Fruit fly (Drosophila melanogaster) whole organism, embryonic: ENCODE measurements around the gene CRIF.

Experiments used
- ATbp ChIP-seq: fragments of 200-800 bp; sonication (Bioruptor generic); optimal IDR thresholded peaks from 2 replicates; lab custom pipeline; 2017; ENCODE audit warnings: missing biosample characterization, mild to moderate bottlenecking, missing genetic modification characterization, missing genetic modification reagents
- B-H2 ChIP-seq: fragments of 200-800 bp; sonication (Bioruptor generic); optimal IDR thresholded peaks from 2 replicates; lab custom pipeline; 2018; ENCODE audit warnings: missing biosample characterization, mild to moderate bottlenecking, missing genetic modification characterization
- CG10209 ChIP-seq: fragments of 200-800 bp; sonication (Bioruptor generic); optimal IDR thresholded peaks from 3 replicates; lab custom pipeline; 2017; ENCODE audit warnings: missing biosample characterization, mild to moderate bottlenecking, missing genetic modification characterization, missing genetic modification reagents
- CG11247 ChIP-seq: fragments of 200-800 bp; sonication (Bioruptor generic); IDR thresholded peaks from 2 replicates; pipeline ENCODE4 v1.3.6; 2022; ENCODE audit warnings: missing biosample characterization, missing genetic modification characterization
- CG15011 ChIP-seq: fragments of 200-800 bp; sonication (Bioruptor generic); optimal IDR thresholded peaks from 3 replicates; lab custom pipeline; 2018; ENCODE audit warnings: missing biosample characterization, mild to moderate bottlenecking, missing genetic modification characterization
- CG1529 ChIP-seq: fragments of 200-800 bp; sonication (Bioruptor generic); optimal IDR thresholded peaks from 3 replicates; lab custom pipeline; 2018; ENCODE audit warnings: missing biosample characterization, missing genetic modification characterization
- CG15696 ChIP-seq: fragments of 200-800 bp; sonication (Bioruptor generic); optimal IDR thresholded peaks from 2 replicates; lab custom pipeline; 2019; ENCODE audit warnings: missing biosample characterization, mild to moderate bottlenecking, missing genetic modification characterization, moderate library complexity
- CG18011 ChIP-seq: fragments of 200-800 bp; sonication (Bioruptor generic); optimal IDR thresholded peaks from 2 replicates; lab custom pipeline; 2017; ENCODE audit warnings: missing biosample characterization, missing genetic modification characterization, mild to moderate bottlenecking, moderate library complexity, missing genotype
- CG2116 ChIP-seq: fragments of 200-800 bp; sonication (Bioruptor generic); optimal IDR thresholded peaks from 3 replicates; lab custom pipeline; 2018; ENCODE audit warnings: missing biosample characterization, mild to moderate bottlenecking, missing genetic modification characterization
- CG2129 ChIP-seq: fragments of 200-800 bp; sonication (Bioruptor generic); IDR thresholded peaks from 2 replicates; pipeline ENCODE4 v1.3.6; 2022; ENCODE audit warnings: missing biosample characterization, missing genetic modification characterization; ENCODE audit not compliant: partially characterized antibody
- CG31388 ChIP-seq: fragments of 200-800 bp; sonication (Bioruptor generic); optimal IDR thresholded peaks from 2 replicates; lab custom pipeline; 2016; ENCODE audit warnings: missing biosample characterization, missing genetic modification characterization
- CG32772 ChIP-seq: fragments of 200-800 bp; sonication (Bioruptor generic); IDR thresholded peaks from 2 replicates; pipeline ENCODE4 v1.3.6; 2022; ENCODE audit warnings: missing biosample characterization, missing genetic modification characterization
- CG3995 ChIP-seq: fragments of 200-800 bp; sonication (Bioruptor generic); optimal IDR thresholded peaks from 3 replicates; lab custom pipeline; 2016; ENCODE audit warnings: missing biosample characterization, missing genetic modification characterization
- CG4328 ChIP-seq: fragments of 200-800 bp; sonication (Bioruptor generic); optimal IDR thresholded peaks from 3 replicates; lab custom pipeline; 2017; ENCODE audit warnings: missing biosample characterization, missing genetic modification reagents, missing genetic modification characterization
- CG7357 ChIP-seq: fragments of 200-800 bp; sonication (Bioruptor generic); IDR thresholded peaks from 3 replicates; pipeline ENCODE4 v1.3.6; 2022; ENCODE audit warnings: missing biosample characterization, missing genetic modification characterization
- CG9437 ChIP-seq: fragments of 200-800 bp; sonication (Bioruptor generic); optimal IDR thresholded peaks from 2 replicates; lab custom pipeline; 2018; ENCODE audit warnings: missing biosample characterization, mild to moderate bottlenecking, missing genetic modification characterization
- CG9932 ChIP-seq: fragments of 200-800 bp; sonication (Bioruptor generic); IDR thresholded peaks from 2 replicates; pipeline ENCODE4 v1.3.6; 2022; ENCODE audit warnings: missing biosample characterization, missing genetic modification characterization
- CkIIα-i1 ChIP-seq: fragments of 200-800 bp; sonication (Bioruptor generic); IDR thresholded peaks from 2 replicates; pipeline ENCODE4 v1.3.6; 2022; ENCODE audit warnings: missing biosample characterization, missing genetic modification characterization
- D19A ChIP-seq: fragments of 200-800 bp; optimal IDR thresholded peaks from 3 replicates; lab custom pipeline; 2019; ENCODE audit warnings: missing biosample characterization, mild to moderate bottlenecking, missing genetic modification characterization, moderate library complexity
- Dip2 ChIP-seq: fragments of 200-800 bp; sonication (Bioruptor generic); IDR thresholded peaks from 2 replicates; pipeline ENCODE4 v1.3.6; 2022; ENCODE audit warnings: missing biosample characterization, missing genetic modification characterization
- ERR ChIP-seq: fragments of 200-800 bp; sonication (Bioruptor generic); optimal IDR thresholded peaks from 2 replicates; lab custom pipeline; 2016; ENCODE audit warnings: missing biosample characterization, missing genetic modification characterization
- Gsc ChIP-seq: fragments of 200-800 bp; sonication (Bioruptor generic); IDR thresholded peaks from 2 replicates; pipeline ENCODE4 v1.3.6; 2022; ENCODE audit warnings: missing biosample characterization, missing genetic modification characterization
- HLH3B ChIP-seq: fragments of 200-800 bp; sonication (Bioruptor generic); IDR thresholded peaks from 2 replicates; pipeline ENCODE4 v1.3.6; 2022; ENCODE audit warnings: missing biosample characterization, missing genetic modification characterization
- HLH4C ChIP-seq: fragments of 200-800 bp; sonication (Bioruptor generic); IDR thresholded peaks from 3 replicates; pipeline ENCODE4 v1.3.6; 2022; ENCODE audit warnings: missing biosample characterization, missing genetic modification characterization; ENCODE audit not compliant: partially characterized antibody
- HLH54F ChIP-seq: fragments of 200-800 bp; sonication (Bioruptor generic); optimal IDR thresholded peaks from 3 replicates; lab custom pipeline; 2016; ENCODE audit warnings: missing biosample characterization, missing genetic modification characterization
- Hr51 ChIP-seq, 2 experiments: fragments of 200-800 bp; sonication (Bioruptor generic); optimal IDR thresholded peaks; 2 replicates in 1 of 2; 3 replicates in 1 of 2; lab custom pipeline; 2016 to 2018; ENCODE audit warnings: missing biosample characterization in 2 of 2, missing genetic modification characterization in 2 of 2, mild to moderate bottlenecking in 1 of 2, moderate library complexity in 1 of 2
- Jarid2 ChIP-seq: fragments of 200-800 bp; sonication (Bioruptor generic); optimal IDR thresholded peaks from 3 replicates; lab custom pipeline; 2017; ENCODE audit warnings: mild to moderate bottlenecking, missing biosample characterization, missing genetic modification reagents, missing genetic modification characterization
- Mes4 ChIP-seq: fragments of 200-800 bp; sonication (Bioruptor generic); optimal IDR thresholded peaks from 2 replicates; lab custom pipeline; 2016; ENCODE audit warnings: missing biosample characterization, missing genetic modification characterization
- Mrtf ChIP-seq: fragments of 200-800 bp; sonication (Bioruptor generic); IDR thresholded peaks from 3 replicates; pipeline ENCODE4 v1.3.6; 2022; ENCODE audit warnings: missing biosample characterization, missing genetic modification characterization
- Rx ChIP-seq: fragments of 200-800 bp; sonication (Bioruptor generic); IDR thresholded peaks from 2 replicates; pipeline ENCODE4 v1.3.6; 2022; ENCODE audit warnings: missing biosample characterization, missing genetic modification characterization
- Side ChIP-seq: fragments of 200-800 bp; sonication (Bioruptor generic); optimal IDR thresholded peaks from 2 replicates; lab custom pipeline; 2016; ENCODE audit warnings: missing biosample characterization, missing genetic modification characterization
- Sry-β ChIP-seq: fragments of 200-800 bp; sonication (Bioruptor generic); optimal IDR thresholded peaks from 2 replicates; lab custom pipeline; 2018; ENCODE audit warnings: missing biosample characterization, mild to moderate bottlenecking, missing genetic modification characterization, moderate library complexity
- Xbp1 ChIP-seq: fragments of 200-800 bp; sonication (Bioruptor generic); optimal IDR thresholded peaks from 3 replicates; lab custom pipeline; 2016; ENCODE audit warnings: missing biosample characterization, mild to moderate bottlenecking, missing genetic modification characterization
- ase ChIP-seq: fragments of 200-800 bp; sonication (Bioruptor generic); IDR thresholded peaks from 3 replicates; pipeline ENCODE4 v1.3.6; 2022; ENCODE audit warnings: missing biosample characterization, missing genetic modification characterization
- chif ChIP-seq, 2 experiments: fragments of 200-800 bp; sonication (Bioruptor generic); optimal IDR thresholded peaks; 3 replicates each; lab custom pipeline; 2016; ENCODE audit warnings: missing biosample characterization in 2 of 2, missing genetic modification characterization in 2 of 2
- corto ChIP-seq: fragments of 200-800 bp; sonication (Bioruptor generic); optimal IDR thresholded peaks from 2 replicates; lab custom pipeline; 2016; ENCODE audit warnings: missing biosample characterization, mild to moderate bottlenecking, missing genetic modification characterization, moderate library complexity
- ftz-f1 ChIP-seq: fragments of 200-800 bp; sonication (Bioruptor generic); optimal IDR thresholded peaks from 2 replicates; lab custom pipeline; 2016; ENCODE audit warnings: missing biosample characterization, missing genetic modification characterization
- gcm ChIP-seq: fragments of 200-800 bp; sonication (Bioruptor generic); optimal IDR thresholded peaks from 2 replicates; lab custom pipeline; 2019; ENCODE audit warnings: missing biosample characterization, mild to moderate bottlenecking, missing genetic modification characterization, moderate library complexity
- ken ChIP-seq: fragments of 200-800 bp; sonication (Bioruptor generic); IDR thresholded peaks from 3 replicates; pipeline ENCODE4 v1.3.6; 2022; ENCODE audit warnings: missing biosample characterization, missing genetic modification characterization
- kni ChIP-seq: fragments of 200-800 bp; sonication (Bioruptor generic); optimal IDR thresholded peaks from 3 replicates; lab custom pipeline; 2017; ENCODE audit warnings: mild to moderate bottlenecking, missing biosample characterization, missing genetic modification reagents, missing genetic modification characterization
- nom ChIP-seq: fragments of 200-800 bp; sonication (Bioruptor generic); optimal IDR thresholded peaks from 2 replicates; lab custom pipeline; 2017; ENCODE audit warnings: missing biosample characterization, missing genetic modification characterization, mild to moderate bottlenecking, moderate library complexity, missing genetic modification reagents
- peb ChIP-seq: fragments of 200-800 bp; sonication (Bioruptor generic); IDR thresholded peaks from 2 replicates; pipeline ENCODE4 v1.3.6; 2022; ENCODE audit warnings: missing biosample characterization, missing genetic modification characterization
- phol ChIP-seq: fragments of 200-800 bp; sonication (Bioruptor generic); optimal IDR thresholded peaks from 3 replicates; lab custom pipeline; 2018; ENCODE audit warnings: missing biosample characterization, mild to moderate bottlenecking, missing genetic modification characterization, moderate library complexity
- pros ChIP-seq: fragments of 200-800 bp; sonication (Bioruptor generic); optimal IDR thresholded peaks from 3 replicates; lab custom pipeline; 2019; ENCODE audit warnings: missing biosample characterization, mild to moderate bottlenecking, missing genetic modification characterization, moderate library complexity
- scrt ChIP-seq: fragments of 200-800 bp; sonication (Bioruptor generic); optimal IDR thresholded peaks from 2 replicates; lab custom pipeline; 2018; ENCODE audit warnings: missing biosample characterization, mild to moderate bottlenecking, missing genetic modification characterization, moderate library complexity
- sens ChIP-seq: fragments of 200-800 bp; sonication (Bioruptor generic); peaks from one replicate; lab custom pipeline; 2016; ENCODE audit warnings: missing biosample characterization, missing genetic modification characterization
- slbo ChIP-seq: fragments of 200-800 bp; sonication (Bioruptor generic); IDR thresholded peaks from 2 replicates; pipeline ENCODE4 v1.3.6; 2022; ENCODE audit warnings: missing biosample characterization, missing genetic modification characterization
- tin ChIP-seq: fragments of 200-800 bp; sonication (Bioruptor generic); optimal IDR thresholded peaks from 3 replicates; lab custom pipeline; 2016; ENCODE audit warnings: missing biosample characterization, missing genetic modification characterization
- toy ChIP-seq: fragments of 200-800 bp; sonication (Bioruptor generic); IDR thresholded peaks from 2 replicates; pipeline ENCODE4 v1.3.6; 2022; ENCODE audit warnings: missing biosample characterization, missing genetic modification characterization
- tup ChIP-seq: fragments of 200-800 bp; sonication (Bioruptor generic); optimal IDR thresholded peaks from 2 replicates; lab custom pipeline; 2016; ENCODE audit warnings: missing biosample characterization, mild to moderate bottlenecking, missing genetic modification characterization, moderate library complexity
- zen ChIP-seq: fragments of 200-800 bp; sonication (Bioruptor generic); optimal IDR thresholded peaks from 3 replicates; lab custom pipeline; 2018; ENCODE audit warnings: missing biosample characterization, mild to moderate bottlenecking, missing genetic modification characterization, moderate library complexity

CRIF gene

dm6 chr3L:21568848-21569372, at the start of gene CRIF, which contains the start of gene SMC5 (continued):
- TF ChIP-seq nom (GFP tag; lab: Kevin White, UChicago) (no peak), CG31388 (no peak), Xbp1 (peak; percentile 81), HLH3B (peak; percentile 52), scrt (GFP tag; lab: Kevin White, UChicago) (no peak), chif (GFP tag; optimal IDR thresholded peaks at IDR 0.05; lab: Kevin White, UChicago) (peak; percentile 51 to 70), ATbp (GFP tag; lab: Kevin White, UChicago) (no peak), peb (GFP tag; lab: Robert Waterston, UW) (no peak), Hr51 (GFP tag; optimal IDR thresholded peaks at IDR 0.05; lab: Kevin White, UChicago) (peak in 1 of 2 experiments; percentile 61), CG4328 (peak; percentile 56), slbo (peak; percentile 75), CG3995 (GFP tag; lab: Kevin White, UChicago) (peak; percentile 34), tin (peak; percentile 56), CG9932 (GFP tag; lab: Robert Waterston, UW) (peak; percentile 82), ken (peak; percentile 40; the same call in 1 of the 3 replicates), CG32772 (no peak), CG11247 (GFP tag; lab: Robert Waterston, UW) (no peak), CG10209 (peak; percentile 52), kni (GFP tag; lab: Kevin White, UChicago) (no peak), Sry-β (GFP tag; lab: Kevin White, UChicago) (peak; percentile 94), CG15696 (tag; lab: Kevin White, UChicago) (peak; percentile 67), pros (GFP tag; lab: Kevin White, UChicago) (no peak), CkIIα-i1 (GFP tag; lab: Robert Waterston, UW) (no peak), tup (GFP tag; lab: Kevin White, UChicago) (no peak), Mrtf (no peak), gcm (GFP tag; lab: Kevin White, UChicago) (peak; percentile 84), CG18011 (GFP tag; lab: Kevin White, UChicago) (peak; percentile 18), B-H2 (GFP tag; lab: Kevin White, UChicago) (peak; percentile 76), phol (tag; lab: Kevin White, UChicago) (peak; percentile 79), CG7357 (peak; percentile 62; the same call in 2 of the 3 replicates), CG15011 (GFP tag; lab: Kevin White, UChicago) (no peak), Rx (GFP tag; lab: Robert Waterston, UW) (no peak), HLH54F (GFP tag; lab: Kevin White, UChicago) (peak; percentile 78), ftz-f1 (GFP tag; lab: Kevin White, UChicago) (no peak), toy (GFP tag; lab: Robert Waterston, UW) (no peak), sens (GFP tag; lab: Kevin White, UChicago) (peak; percentile 97), corto (no peak), Jarid2 (GFP tag; lab: Kevin White, UChicago) (no peak), D19A (tag; lab: Kevin White, UChicago) (peak; percentile 23), HLH4C (GFP tag; lab: Robert Waterston, UW) (no peak), ERR (GFP tag; lab: Kevin White, UChicago) (peak; percentile 14), CG9437 (GFP tag; lab: Kevin White, UChicago) (no peak), ase (no peak), Side (GFP tag; lab: Kevin White, UChicago) (peak; percentile 46), Gsc (no peak), Mes4 (GFP tag; lab: Kevin White, UChicago) (no peak), zen (tag; lab: Kevin White, UChicago) (peak; percentile 61), Dip2 (GFP tag; lab: Robert Waterston, UW) (no peak), CG1529 (GFP tag; lab: Kevin White, UChicago) (no peak), CG2129 (GFP tag; lab: Robert Waterston, UW) (no peak), CG2116 (GFP tag; lab: Kevin White, UChicago) (peak; percentile 70)
